Worm (Caenorhabditis elegans) whole organism, late embryonic: Measurements from ENCODE around the gene F46F5.7.

Experiments
- ama-1 ChIP-seq: fragments of 150-350 bp; optimal IDR thresholded peaks from 2 replicates; lab custom pipeline; 2014
- ceh-2 ChIP-seq: sonication (generic microtip); optimal IDR thresholded peaks from 2 replicates; lab custom pipeline; 2016; ENCODE audit warnings: missing genotype, missing genetic modification characterization, missing compliant biosample characterization
- ceh-22 ChIP-seq: sonication (generic microtip); optimal IDR thresholded peaks from 2 replicates; lab custom pipeline; 2017; ENCODE audit warnings: missing biosample characterization, missing genetic modification characterization
- ceh-34 ChIP-seq: sonication (generic microtip); optimal IDR thresholded peaks from 2 replicates; lab custom pipeline; 2016; ENCODE audit warnings: mild to moderate bottlenecking, missing genetic modification characterization, missing compliant biosample characterization
- ceh-6 ChIP-seq: fragments of 200-800 bp; sonication (Bioruptor generic); optimal IDR thresholded peaks from 2 replicates; lab custom pipeline; 2018; ENCODE audit warnings: mild to moderate bottlenecking, missing genetic modification characterization, missing compliant biosample characterization
- fkh-10 ChIP-seq: fragments of 150-350 bp; optimal IDR thresholded peaks from 2 replicates; lab custom pipeline; 2014; ENCODE audit warnings: missing biosample characterization, missing genetic modification reagents, missing genetic modification characterization
- hlh-8 ChIP-seq: sonication (generic microtip); optimal IDR thresholded peaks from 2 replicates; lab custom pipeline; 2016; ENCODE audit warnings: missing genotype, missing genetic modification characterization, missing compliant biosample characterization
- pax-1 ChIP-seq: fragments of 150-350 bp; optimal IDR thresholded peaks from 2 replicates; lab custom pipeline; 2014; ENCODE audit warnings: missing biosample characterization, missing genetic modification characterization
- pha-4 ChIP-seq: fragments of 150-350 bp; optimal IDR thresholded peaks from 2 replicates; lab custom pipeline; 2018; ENCODE audit warnings: missing biosample characterization, missing genetic modification reagents, missing genetic modification characterization
- pqm-1 ChIP-seq: sonication (generic microtip); optimal IDR thresholded peaks from 2 replicates; lab custom pipeline; 2016; ENCODE audit warnings: missing genetic modification characterization, missing compliant biosample characterization
- sox-4 ChIP-seq: sonication (generic microtip); optimal IDR thresholded peaks from 2 replicates; lab custom pipeline; 2017; ENCODE audit warnings: mild to moderate bottlenecking, missing genetic modification characterization, inconsistent platforms, missing compliant biosample characterization
- unc-55 ChIP-seq: sonication (generic microtip); optimal IDR thresholded peaks from 2 replicates; lab custom pipeline; 2017; ENCODE audit warnings: missing biosample characterization, missing genetic modification reagents, missing genetic modification characterization

- TF ChIP-seq ceh-6 (GFP tag; lab: Kevin White, UChicago) (no peak), ceh-34 (no peak), pqm-1 (no peak), pha-4 (tag; lab: Kevin White, UChicago) (no peak), unc-55 (GFP tag; lab: Kevin White, UChicago) (no peak), fkh-10 (GFP tag; lab: Kevin White, UChicago) (no peak), ceh-22 (tag; lab: Kevin White, UChicago) (no peak), ama-1 (lab: Kevin White, UChicago) (no peak), pax-1 (no peak), hlh-8 (no peak), sox-4 (tag; lab: Kevin White, UChicago) (no peak), ceh-2 (tag; lab: Kevin White, UChicago) (no peak)
These were observed 33.5 kb downstream of the F46F5.7 start, which contains the start of gene F46F5.16 for ce11 chrII:786938-787337.
